Fruit fly (Drosophila melanogaster): Measurements from ENCODE around the gene CG8564.
A peak's percentile ranks its signal among the peaks of the same experiment; 100 is the strongest.

Gene CG8564

dm6 chr3L:7381359-7381976 is 6.2 kb downstream of the CG8564 start, which contains the start of the genes SMSr and smid:
Gene SMSr (minus strand): TSS chr3L:7381474.
Gene smid (plus strand): TSS chr3L:7381614.
- TF ChIP-seq CG3919 (GFP tag; optimal IDR thresholded peaks at IDR 0.05) (peak; percentile 58), Ets96B (tag; optimal IDR thresholded peaks at IDR 0.05) (peak; percentile 53), CG10631 (GFP tag; optimal IDR thresholded peaks at IDR 0.05) (peak; percentile 55), dsx (GFP tag; optimal IDR thresholded peaks at IDR 0.05; ENCODE audit: poor library complexity, severe bottlenecking) (peak; percentile 27), Eip78C (GFP tag) (peak; percentile 79), Smox (GFP tag; optimal IDR thresholded peaks at IDR 0.05) (no peak), CG34406 (GFP tag; optimal IDR thresholded peaks at IDR 0.05) (peak; percentile 47), CG3032 (tag; optimal IDR thresholded peaks at IDR 0.05) (peak; percentile 56), Hr4 (GFP tag; optimal IDR thresholded peaks at IDR 0.05) (peak; percentile 71), Blimp-1 (GFP tag; optimal IDR thresholded peaks at IDR 0.05) (no peak), achi (GFP tag; optimal IDR thresholded peaks at IDR 0.05) (peak; percentile 44), CG31627 (GFP tag; optimal IDR thresholded peaks at IDR 0.05) (peak; percentile 70), Sox15 (GFP tag; optimal IDR thresholded peaks at IDR 0.05) (peak; percentile 53), Ets21C (GFP tag; optimal IDR thresholded peaks at IDR 0.05) (peak; percentile 57), CG11294 (GFP tag; IDR thresholded peaks at IDR 0.05) (no peak), dac (GFP tag; optimal IDR thresholded peaks at IDR 0.05) (peak; percentile 2), CG6163 (GFP tag; IDR thresholded peaks at IDR 0.05) (peak; percentile 41; the same call in 1 of the 3 replicates), acj6 (GFP tag; optimal IDR thresholded peaks at IDR 0.05) (peak; percentile 71), Lpt (GFP tag; optimal IDR thresholded peaks at IDR 0.05) (peak; percentile 46), Met (GFP tag; optimal IDR thresholded peaks at IDR 0.05) (no peak), Sox14 (GFP tag; optimal IDR thresholded peaks at IDR 0.05) (peak; percentile 77), pdm3 (GFP tag; optimal IDR thresholded peaks at IDR 0.05) (peak; percentile 70), lz (GFP tag; optimal IDR thresholded peaks at IDR 0.05) (peak; percentile 71), esn (GFP tag; optimal IDR thresholded peaks at IDR 0.05) (peak; percentile 63), CG7368 (GFP tag; optimal IDR thresholded peaks at IDR 0.05) (no peak), CG8632 (GFP tag; optimal IDR thresholded peaks at IDR 0.05) (no peak), Hr38 (GFP tag; optimal IDR thresholded peaks at IDR 0.05) (no peak), CG32006 (GFP tag; optimal IDR thresholded peaks at IDR 0.05) (no peak), CG11762 (GFP tag; optimal IDR thresholded peaks at IDR 0.05; ENCODE audit: insufficient read depth) (no peak), CG10669 (GFP tag; optimal IDR thresholded peaks at IDR 0.05) (no peak), vri (GFP tag; optimal IDR thresholded peaks at IDR 0.05) (no peak), CG1621 (tag; optimal IDR thresholded peaks at IDR 0.05) (peak; percentile 31), Hr39 (GFP tag; optimal IDR thresholded peaks at IDR 0.05) (peak; percentile 66), topi (GFP tag; optimal IDR thresholded peaks at IDR 0.05) (peak; percentile 65), CG6792 (GFP tag; optimal IDR thresholded peaks at IDR 0.05) (peak; percentile 56), svp (GFP tag) (peak; percentile 86), CG6808 (GFP tag; optimal IDR thresholded peaks at IDR 0.05) (peak; percentile 5), Sox102F (GFP tag; optimal IDR thresholded peaks at IDR 0.05) (peak; percentile 50), fd59A (GFP tag; optimal IDR thresholded peaks at IDR 0.05) (no peak), CG8119 (GFP tag; IDR thresholded peaks at IDR 0.05) (no peak), CG6854 (GFP tag; optimal IDR thresholded peaks at IDR 0.05) (peak; percentile 44), Eip93F (GFP tag; optimal IDR thresholded peaks at IDR 0.05) (no peak), ss (GFP tag; optimal IDR thresholded peaks at IDR 0.05) (peak in 1 of 2 experiments; percentile 4), OdsH (GFP tag; optimal IDR thresholded peaks at IDR 0.05) (peak; percentile 70), CG15336 (GFP tag; IDR thresholded peaks at IDR 0.05) (peak; percentile 32; the same call in 1 of the 2 replicates), fd85E (GFP tag; optimal IDR thresholded peaks at IDR 0.05) (no peak), Eip75B (GFP tag; optimal IDR thresholded peaks at IDR 0.05) (peak; percentile 61), Gug (GFP tag; IDR thresholded peaks at IDR 0.05) (peak; percentile 57; the same call in 1 of the 2 replicates), net (GFP tag; optimal IDR thresholded peaks at IDR 0.05) (peak; percentile 19), cyc (GFP tag; optimal IDR thresholded peaks at IDR 0.05) (peak; percentile 64), CG4318 (GFP tag; optimal IDR thresholded peaks at IDR 0.05) (peak; percentile 47), CG11902 (GFP tag; optimal IDR thresholded peaks at IDR 0.05) (peak; percentile 33)
